Worm (Caenorhabditis elegans): ENCODE data around the gene Y38E10A.33.

- TF ChIP-seq elt-3 (tag; optimal IDR thresholded peaks at IDR 0.05) (no peak), elt-2 (tag; optimal IDR thresholded peaks at IDR 0.05) (no peak), egl-27 (tag; optimal IDR thresholded peaks at IDR 0.05) (no peak), unc-62 (GFP tag; optimal IDR thresholded peaks at IDR 0.05) (no peak), aly-2 (tag; optimal IDR thresholded peaks at IDR 0.05) (no peak), nhr-11 (tag; optimal IDR thresholded peaks at IDR 0.05) (no peak), tbx-2 (tag; optimal IDR thresholded peaks at IDR 0.05) (no peak), R02D3.7 (tag; optimal IDR thresholded peaks at IDR 0.05) (no peak), mdl-1 (tag; optimal IDR thresholded peaks at IDR 0.05) (no peak), jun-1 (tag; optimal IDR thresholded peaks at IDR 0.05) (no peak), lin-15B (tag; optimal IDR thresholded peaks at IDR 0.05) (no peak), ztf-11 (tag; optimal IDR thresholded peaks at IDR 0.05) (no peak), nhr-25 (tag; optimal IDR thresholded peaks at IDR 0.05) (no peak)
These were observed 42.6 kb upstream of the Y38E10A.33 start for ce11 chrII:12722049-12722448.
